Fruit fly (Drosophila melanogaster) whole organism, prepupa: Measurements from ENCODE around the gene CG7806.

Experiments
- CG1621 ChIP-seq: fragments of 200-800 bp; sonication (Bioruptor generic); optimal IDR thresholded peaks from 3 replicates; lab custom pipeline; 2018; ENCODE audit warnings: missing biosample characterization, mild to moderate bottlenecking, missing genetic modification characterization
- CG8119 ChIP-seq: fragments of 200-800 bp; sonication (Bioruptor generic); IDR thresholded peaks from 3 replicates; pipeline ENCODE4 v1.3.6; 2022; ENCODE audit warnings: missing biosample characterization, missing genetic modification characterization
- Eip75B ChIP-seq: fragments of 200-800 bp; sonication (Bioruptor generic); optimal IDR thresholded peaks from 3 replicates; lab custom pipeline; 2016; ENCODE audit warnings: missing biosample characterization, missing genetic modification characterization
- lz ChIP-seq: fragments of 200-800 bp; sonication (Bioruptor generic); optimal IDR thresholded peaks from 3 replicates; lab custom pipeline; 2016; ENCODE audit warnings: missing biosample characterization, missing genetic modification characterization
- salr ChIP-seq, 2 experiments: fragments of 200-800 bp; sonication (Bioruptor generic); optimal IDR thresholded peaks; 3 replicates each; lab custom pipeline; 2016 to 2018; ENCODE audit warnings: missing biosample characterization in 2 of 2, missing genetic modification characterization in 2 of 2, mild to moderate bottlenecking in 1 of 2
- vri ChIP-seq: fragments of 200-800 bp; sonication (Bioruptor generic); optimal IDR thresholded peaks from 3 replicates; lab custom pipeline; 2016; ENCODE audit warnings: missing biosample characterization, mild to moderate bottlenecking, missing genetic modification characterization

dm6 chr2L:8289352-8290091 is 21.7 kb upstream of the CG7806 start:
- no peak for TF ChIP-seq lz (GFP tag; lab: Kevin White, UChicago)
- no peak for TF ChIP-seq vri
- no peak for TF ChIP-seq salr (GFP tag; optimal IDR thresholded peaks at IDR 0.05; lab: Kevin White, UChicago)
- no peak for TF ChIP-seq Eip75B
- no peak for TF ChIP-seq CG8119 (GFP tag; lab: Robert Waterston, UW)
- TF ChIP-seq CG1621 = no peak
